Worm (Caenorhabditis elegans): ENCODE data around the gene exc-13.

exc-13 gene

DNA sequence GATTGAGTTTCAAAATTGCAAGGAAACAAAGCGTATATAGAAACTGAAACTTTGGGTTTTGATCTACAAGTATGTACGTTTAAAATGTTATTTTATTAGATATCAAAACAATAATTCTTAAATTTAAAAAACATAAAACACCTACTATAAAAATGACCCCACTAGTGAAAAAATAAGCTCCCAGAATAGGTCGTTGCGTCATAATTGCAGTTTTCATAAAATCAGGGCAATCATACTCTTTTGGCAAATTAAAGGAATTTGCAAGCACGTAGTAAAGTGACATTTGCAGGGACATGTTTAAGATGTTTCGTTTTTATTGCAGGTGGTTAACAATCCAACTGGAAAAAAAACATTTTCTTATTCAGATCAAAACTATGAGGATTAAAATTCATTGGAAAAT lies 43.5 kb downstream of the exc-13 start, which contains the start of gene srt-6:
TSS of gene srt-6 (minus strand) at position 295 of the 400 bp plus-strand sequence.
- TF ChIP-seq aha-1 (tag; optimal IDR thresholded peaks at IDR 0.05) = no peak
- no peak for TF ChIP-seq mab-9 (GFP tag; IDR thresholded peaks at IDR 0.05)
- no peak for TF ChIP-seq skn-1 (tag; optimal IDR thresholded peaks at IDR 0.05)
- TF ChIP-seq sox-4 (tag; optimal IDR thresholded peaks at IDR 0.05) = no peak
- TF ChIP-seq nhr-237 (tag; optimal IDR thresholded peaks at IDR 0.05) = no peak
- no peak for TF ChIP-seq F16B12.6 (tag; optimal IDR thresholded peaks at IDR 0.05)
- no peak for TF ChIP-seq unc-86 (tag; optimal IDR thresholded peaks at IDR 0.05)
- TF ChIP-seq ceh-90 (tag; optimal IDR thresholded peaks at IDR 0.05) = no peak
- TF ChIP-seq egl-27 (tag; optimal IDR thresholded peaks at IDR 0.05) = no peak
- TF ChIP-seq fkh-8 (tag; optimal IDR thresholded peaks at IDR 0.05) = no peak
- TF ChIP-seq ceh-82 (tag; optimal IDR thresholded peaks at IDR 0.05) = no peak
- no peak for TF ChIP-seq fkh-10 (GFP tag; optimal IDR thresholded peaks at IDR 0.05)
- TF ChIP-seq lin-14 (GFP tag; optimal IDR thresholded peaks at IDR 0.05) = no peak
- TF ChIP-seq unc-98 (GFP tag; IDR thresholded peaks at IDR 0.05) = no peak

- TF ChIP-seq nhr-76 (tag; optimal IDR thresholded peaks at IDR 0.05) (no peak), tlp-1 (tag; optimal IDR thresholded peaks at IDR 0.05) (no peak), egl-13 (tag; optimal IDR thresholded peaks at IDR 0.05) (no peak), F16B12.6 (tag; optimal IDR thresholded peaks at IDR 0.05) (no peak), ztf-4 (tag; optimal IDR thresholded peaks at IDR 0.05) (no peak), irx-1 (tag; optimal IDR thresholded peaks at IDR 0.05) (no peak), fkh-8 (tag; optimal IDR thresholded peaks at IDR 0.05) (no peak), nhr-47 (tag; optimal IDR thresholded peaks at IDR 0.05) (no peak), lin-35 (GFP tag; optimal IDR thresholded peaks at IDR 0.05) (no peak)
Observed at ce11 chrV:7409599-7409998, 44.5 kb downstream of the exc-13 start, which contains the start of gene R13D7.2. R13D7.2 (plus strand) TSS chrV:7409899.

ce11 chrV:7411695-7412094 lies 46.6 kb downstream of the exc-13 start, which contains the start of gene str-41:
str-41 (plus strand) TSS chrV:7411995.
- TF ChIP-seq efl-1 (optimal IDR thresholded peaks at IDR 0.05) = no peak
- TF ChIP-seq efl-1 (GFP tag; optimal IDR thresholded peaks at IDR 0.05 in 1 of 2) = peak in 1 of 2 experiments; percentile 13
- TF ChIP-seq sptf-1 (tag; optimal IDR thresholded peaks at IDR 0.05) = no peak

- peak; percentile 67 for TF ChIP-seq blmp-1 (tag; optimal IDR thresholded peaks at IDR 0.05)
- no peak for TF ChIP-seq unc-86 (tag; optimal IDR thresholded peaks at IDR 0.05)
- no peak for TF ChIP-seq unc-98 (GFP tag; IDR thresholded peaks at IDR 0.05)
- TF ChIP-seq grh-1 (GFP tag; IDR thresholded peaks at IDR 0.05) = 0 out of 2 replicates have a peak, but pooled peaks have one; percentile 26
- no peak for TF ChIP-seq aly-2 (tag; optimal IDR thresholded peaks at IDR 0.05)
- peak; percentile 47 for TF ChIP-seq tbx-2 (tag; optimal IDR thresholded peaks at IDR 0.05)
- TF ChIP-seq ztf-4 (tag; optimal IDR thresholded peaks at IDR 0.05) = no peak
- peak; percentile 69 for TF ChIP-seq snu-23 (GFP tag; optimal IDR thresholded peaks at IDR 0.05)
- peak in 1 of 2 experiments; percentile 26 for TF ChIP-seq lin-35 (GFP tag; optimal IDR thresholded peaks at IDR 0.05)
- TF ChIP-seq ets-5 (GFP tag; IDR thresholded peaks at IDR 0.05) = no peak
- TF ChIP-seq ceh-8 (GFP tag; optimal IDR thresholded peaks at IDR 0.05) = no peak
- TF ChIP-seq F16B12.6 (tag; optimal IDR thresholded peaks at IDR 0.05) = no peak
- TF ChIP-seq C16A3.4 (tag; optimal IDR thresholded peaks at IDR 0.05) = no peak
- no peak for TF ChIP-seq Y116A8C.19 (tag; optimal IDR thresholded peaks at IDR 0.05; ENCODE audit: borderline replicate concordance)
- no peak for TF ChIP-seq lin-39 (tag; optimal IDR thresholded peaks at IDR 0.05)
- no peak for TF ChIP-seq snpc-4 (tag; optimal IDR thresholded peaks at IDR 0.05)
- no peak for TF ChIP-seq nhr-237 (tag; optimal IDR thresholded peaks at IDR 0.05)
- no peak for TF ChIP-seq C04F5.9 (tag; optimal IDR thresholded peaks at IDR 0.05)
- TF ChIP-seq ama-1 (optimal IDR thresholded peaks at IDR 0.05) = no peak
- TF ChIP-seq nhr-71 (tag; optimal IDR thresholded peaks at IDR 0.05) = peak; percentile 74
- no peak for TF ChIP-seq swsn-7 (tag; optimal IDR thresholded peaks at IDR 0.05)
- TF ChIP-seq lin-15B (tag; optimal IDR thresholded peaks at IDR 0.05) = no peak
- no peak for TF ChIP-seq rnt-1 (tag; optimal IDR thresholded peaks at IDR 0.05)
- TF ChIP-seq irx-1 (tag; optimal IDR thresholded peaks at IDR 0.05) = no peak
- no peak for TF ChIP-seq unc-62 (GFP tag; optimal IDR thresholded peaks at IDR 0.05)
- TF ChIP-seq xbp-1 (tag; optimal IDR thresholded peaks at IDR 0.05) = no peak
- no peak for TF ChIP-seq dpl-1 (GFP tag; optimal IDR thresholded peaks at IDR 0.05)
- TF ChIP-seq hlh-17 (GFP tag; optimal IDR thresholded peaks at IDR 0.05; ENCODE audit: borderline replicate concordance) = no peak
- no peak for TF ChIP-seq C34B4.2 (tag; optimal IDR thresholded peaks at IDR 0.05)
- no peak for TF ChIP-seq vab-15 (tag; optimal IDR thresholded peaks at IDR 0.05)
Observed at ce11 chrV:7413107-7413774, 48.2 kb downstream of the exc-13 start, which contains the start of gene F18E3.11. F18E3.11 (plus strand) TSS chrV:7413482.

Measured in whole organism, L1 larva.